Worm (Caenorhabditis elegans) whole organism, mixed stage, embryonic: ENCODE measurements around the gene C06B3.1.

Experiments used
- M03D4.4 ChIP-seq: sonication (generic microtip); optimal IDR thresholded peaks from 2 replicates; lab custom pipeline; 2017; ENCODE audit warnings: mild to moderate bottlenecking, missing genetic modification characterization, missing compliant biosample characterization
- bed-3 ChIP-seq: fragments of 200-800 bp; sonication (Bioruptor generic); optimal IDR thresholded peaks from 3 replicates; lab custom pipeline; 2018; ENCODE audit warnings: mild to moderate bottlenecking, missing genetic modification characterization, moderate library complexity, missing compliant biosample characterization
- ceh-39 ChIP-seq: fragments of 150-350 bp; optimal IDR thresholded peaks from 2 replicates; lab custom pipeline; 2014; ENCODE audit warnings: missing biosample characterization, missing genetic modification characterization
- ceh-43 ChIP-seq: fragments of 200-800 bp; sonication (Bioruptor generic); optimal IDR thresholded peaks from 2 replicates; lab custom pipeline; 2018; ENCODE audit warnings: mild to moderate bottlenecking, missing genetic modification characterization, moderate library complexity, missing compliant biosample characterization
- ces-1 ChIP-seq: fragments of 150-350 bp; optimal IDR thresholded peaks from 2 replicates; lab custom pipeline; 2014; ENCODE audit warnings: missing biosample characterization, missing genetic modification reagents, missing genetic modification characterization
- drap-1 ChIP-seq: fragments of 200-800 bp; sonication (Bioruptor generic); optimal IDR thresholded peaks from 3 replicates; lab custom pipeline; 2018; ENCODE audit warnings: mild to moderate bottlenecking, missing genetic modification characterization, missing compliant biosample characterization
- elt-1 ChIP-seq: sonication (generic microtip); optimal IDR thresholded peaks from 2 replicates; lab custom pipeline; 2017; ENCODE audit warnings: missing genetic modification characterization, mild to moderate bottlenecking, missing compliant biosample characterization, antibody characterized with exemption, moderate library complexity, borderline replicate concordance; ENCODE audit not compliant: insufficient read depth
- elt-3 ChIP-seq: fragments of 150-350 bp; optimal IDR thresholded peaks from 2 replicates; lab custom pipeline; 2014; ENCODE audit warnings: missing biosample characterization, missing genetic modification characterization
- flh-1 ChIP-seq: fragments of 200-800 bp; sonication (Bioruptor generic); optimal IDR thresholded peaks from 2 replicates; lab custom pipeline; 2018; ENCODE audit warnings: mild to moderate bottlenecking, missing genetic modification characterization, moderate library complexity, missing compliant biosample characterization
- ham-2 ChIP-seq: fragments of 200-800 bp; sonication (Bioruptor generic); optimal IDR thresholded peaks from 2 replicates; lab custom pipeline; 2018; ENCODE audit warnings: mild to moderate bottlenecking, missing genetic modification characterization, missing compliant biosample characterization
- hlh-1 ChIP-seq: fragments of 150-350 bp; optimal IDR thresholded peaks from 2 replicates; lab custom pipeline; 2014; ENCODE audit warnings: missing biosample characterization, missing genetic modification reagents, missing genetic modification characterization
- lin-13 ChIP-seq: fragments of 150-350 bp; optimal IDR thresholded peaks from 2 replicates; lab custom pipeline; 2014; ENCODE audit warnings: missing biosample characterization, missing genetic modification characterization
- lin-32 ChIP-seq: fragments of 200-800 bp; sonication (Bioruptor generic); optimal IDR thresholded peaks from 2 replicates; lab custom pipeline; 2018; ENCODE audit warnings: mild to moderate bottlenecking, missing genetic modification characterization, missing compliant biosample characterization
- lsy-2 ChIP-seq: fragments of 150-350 bp; optimal IDR thresholded peaks from 2 replicates; lab custom pipeline; 2014; ENCODE audit warnings: missing biosample characterization, missing genetic modification characterization
- mab-5 ChIP-seq: fragments of 150-350 bp; optimal IDR thresholded peaks from 2 replicates; lab custom pipeline; 2014; ENCODE audit warnings: missing biosample characterization, missing genetic modification characterization
- mep-1 ChIP-seq: fragments of 150-350 bp; optimal IDR thresholded peaks from 2 replicates; lab custom pipeline; 2017; ENCODE audit warnings: missing biosample characterization, missing genetic modification reagents, missing genetic modification characterization, inconsistent platforms
- mls-2 ChIP-seq: sonication (generic microtip); optimal IDR thresholded peaks from 2 replicates; lab custom pipeline; 2016; ENCODE audit warnings: mild to moderate bottlenecking, missing genetic modification characterization, moderate library complexity, missing compliant biosample characterization
- nhr-12 ChIP-seq: fragments of 150-350 bp; optimal IDR thresholded peaks from 2 replicates; lab custom pipeline; 2014; ENCODE audit warnings: missing biosample characterization, missing genetic modification characterization
- nhr-2 ChIP-seq: fragments of 150-350 bp; optimal IDR thresholded peaks from 2 replicates; lab custom pipeline; 2014; ENCODE audit warnings: missing biosample characterization, missing genetic modification characterization
- nhr-76 ChIP-seq: sonication (generic microtip); optimal IDR thresholded peaks from 2 replicates; lab custom pipeline; 2017; ENCODE audit warnings: missing biosample characterization, missing genetic modification characterization
- pha-4 ChIP-seq: fragments of 150-350 bp; optimal IDR thresholded peaks from 2 replicates; lab custom pipeline; 2018; ENCODE audit warnings: missing biosample characterization, missing genetic modification reagents, missing genetic modification characterization
- sem-2 ChIP-seq: fragments of 200-800 bp; sonication (Bioruptor generic); optimal IDR thresholded peaks from 2 replicates; lab custom pipeline; 2018; ENCODE audit warnings: mild to moderate bottlenecking, missing genetic modification characterization, missing compliant biosample characterization
- snpc-4 ChIP-seq: fragments of 150-350 bp; optimal IDR thresholded peaks from 2 replicates; lab custom pipeline; 2014; ENCODE audit warnings: missing biosample characterization, missing genetic modification characterization
- sptf-1 ChIP-seq: sonication (generic microtip); optimal IDR thresholded peaks from 2 replicates; lab custom pipeline; 2017; ENCODE audit warnings: mild to moderate bottlenecking, missing genetic modification characterization, moderate library complexity, missing compliant biosample characterization
- tbx-8 ChIP-seq: fragments of 200-800 bp; sonication (Bioruptor generic); optimal IDR thresholded peaks from 2 replicates; lab custom pipeline; 2018; ENCODE audit warnings: mild to moderate bottlenecking, missing genetic modification characterization, moderate library complexity, missing compliant biosample characterization
- unc-120 ChIP-seq: sonication (generic microtip); optimal IDR thresholded peaks from 2 replicates; lab custom pipeline; 2017; ENCODE audit warnings: missing genetic modification characterization, missing compliant biosample characterization; ENCODE audit not compliant: poor library complexity, severe bottlenecking
- unc-39 ChIP-seq: fragments of 150-350 bp; optimal IDR thresholded peaks from 2 replicates; lab custom pipeline; 2014; ENCODE audit warnings: missing biosample characterization, missing genetic modification characterization
- unc-62 ChIP-seq: fragments of 150-350 bp; optimal IDR thresholded peaks from 2 replicates; lab custom pipeline; 2014; ENCODE audit warnings: missing biosample characterization, missing genetic modification reagents, missing genetic modification characterization
- zip-8 ChIP-seq: fragments of 150-350 bp; optimal IDR thresholded peaks from 2 replicates; lab custom pipeline; 2014; ENCODE audit warnings: missing biosample characterization, missing genetic modification characterization
- ztf-11 ChIP-seq: fragments of 150-350 bp; optimal IDR thresholded peaks from 2 replicates; lab custom pipeline; 2014; ENCODE audit warnings: missing biosample characterization, missing genetic modification characterization

C06B3.1 gene

DNA sequence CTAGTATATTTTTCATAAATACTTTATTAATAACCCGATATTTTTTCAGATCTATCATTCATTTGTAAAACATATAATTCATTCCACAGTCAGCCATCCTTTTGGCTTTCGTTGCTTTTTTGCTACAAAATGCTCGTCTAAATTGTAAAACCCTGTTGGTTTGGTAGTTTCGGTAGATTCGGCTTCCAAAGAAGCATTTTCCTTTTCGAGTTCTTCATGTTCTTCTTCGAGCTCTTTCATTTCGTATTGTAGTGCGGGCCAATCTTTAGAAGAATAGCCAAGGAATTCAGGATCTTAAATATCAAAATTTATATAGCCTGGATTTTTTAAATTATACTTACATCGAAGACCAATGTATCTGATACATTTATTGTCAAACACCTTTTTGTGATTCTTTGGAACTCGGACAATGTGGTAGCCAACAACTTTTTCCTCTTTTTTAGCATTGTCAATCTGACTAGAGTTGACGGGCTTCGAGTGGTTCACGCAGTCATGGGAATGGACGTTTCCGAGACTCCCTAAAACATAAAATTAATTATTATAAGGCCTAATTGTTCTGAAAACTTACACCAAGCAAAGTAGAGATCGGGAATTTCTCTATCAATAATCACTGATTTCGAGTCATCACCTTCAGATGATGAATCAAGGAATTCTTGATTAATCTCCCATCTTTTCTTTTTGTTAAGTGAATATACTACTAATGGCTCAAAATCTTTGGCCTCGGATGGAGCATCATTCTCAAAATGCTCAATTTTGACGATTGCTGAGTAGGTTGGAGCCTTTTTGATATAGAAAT, 5.7 kb downstream of the C06B3.1 start:
- TF ChIP-seq tbx-8 (GFP tag; lab: Kevin White, UChicago) (no peak), nhr-2 (tag; lab: Kevin White, UChicago) (no peak), pha-4 (tag; lab: Kevin White, UChicago) (no peak), sem-2 (GFP tag; lab: Kevin White, UChicago) (no peak), ceh-39 (tag; lab: Kevin White, UChicago) (no peak), snpc-4 (no peak), zip-8 (tag; lab: Kevin White, UChicago) (no peak)

DNA sequence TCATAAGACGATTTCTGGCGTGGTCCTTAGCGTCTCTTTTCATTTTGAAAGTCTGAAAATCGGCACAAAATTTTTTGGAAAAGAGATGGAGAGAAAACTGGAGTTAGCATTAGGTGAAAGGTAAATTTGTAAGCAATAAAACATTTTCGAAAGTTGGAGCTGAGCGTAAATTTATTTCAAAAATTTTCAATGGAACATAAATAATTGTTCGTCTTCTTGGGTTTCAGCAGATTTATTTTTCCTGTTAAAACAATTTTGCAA, 6.3 kb downstream of the C06B3.1 start, which contains the start of gene C06B3.6:
Gene C06B3.6, minus strand, starts transcription at position 52 of the 261 bp plus-strand sequence.
- no peak for TF ChIP-seq mls-2 (tag; lab: Kevin White, UChicago)
- TF ChIP-seq lsy-2 (tag; lab: Kevin White, UChicago): no peak
- TF ChIP-seq sptf-1 (tag; lab: Kevin White, UChicago): no peak
- no peak for TF ChIP-seq hlh-1 (tag; lab: Kevin White, UChicago)
- no peak for TF ChIP-seq ces-1 (GFP tag; lab: Kevin White, UChicago)
- TF ChIP-seq M03D4.4 (tag; lab: Kevin White, UChicago): no peak
- TF ChIP-seq ceh-43 (GFP tag; lab: Kevin White, UChicago): no peak
- no peak for TF ChIP-seq lin-32 (GFP tag; lab: Kevin White, UChicago)
- no peak for TF ChIP-seq zip-8 (tag; lab: Kevin White, UChicago)
- TF ChIP-seq nhr-76 (tag; lab: Kevin White, UChicago): no peak
- TF ChIP-seq unc-62: no peak

DNA sequence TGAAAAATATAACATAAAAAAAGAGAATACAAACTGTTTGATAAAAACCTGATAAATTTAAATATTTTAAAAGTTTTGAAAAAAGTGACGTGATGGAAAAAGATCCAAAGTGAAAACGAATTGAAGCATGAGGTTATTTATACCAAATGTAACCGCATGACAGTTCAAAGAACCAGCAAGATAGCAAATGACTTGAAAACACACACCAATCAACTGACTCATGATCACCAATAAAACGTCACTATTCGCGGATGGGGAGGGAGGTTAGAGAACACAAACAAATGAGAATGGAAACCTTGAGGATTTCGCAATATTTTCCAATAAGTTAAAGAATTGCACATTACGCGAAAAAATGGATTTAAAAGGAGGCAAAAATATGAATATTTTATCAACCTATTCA, 6.8 kb downstream of the C06B3.1 start, which contains the start of gene C06B3.7:
Gene C06B3.7, plus strand, starts transcription at position 287 of the 400 bp plus-strand sequence.
- TF ChIP-seq nhr-12 (tag; lab: Kevin White, UChicago) (no peak), lin-13 (tag; lab: Kevin White, UChicago) (no peak), nhr-2 (tag; lab: Kevin White, UChicago) (no peak), ceh-43 (GFP tag; lab: Kevin White, UChicago) (no peak), bed-3 (GFP tag; lab: Kevin White, UChicago) (no peak), nhr-76 (tag; lab: Kevin White, UChicago) (no peak), ham-2 (no peak), sptf-1 (tag; lab: Kevin White, UChicago) (no peak), tbx-8 (GFP tag; lab: Kevin White, UChicago) (no peak), M03D4.4 (tag; lab: Kevin White, UChicago) (no peak), zip-8 (tag; lab: Kevin White, UChicago) (no peak), elt-3 (tag; lab: Kevin White, UChicago) (no peak), lsy-2 (tag; lab: Kevin White, UChicago) (no peak), lin-32 (GFP tag; lab: Kevin White, UChicago) (no peak), sem-2 (GFP tag; lab: Kevin White, UChicago) (no peak), flh-1 (no peak)

DNA sequence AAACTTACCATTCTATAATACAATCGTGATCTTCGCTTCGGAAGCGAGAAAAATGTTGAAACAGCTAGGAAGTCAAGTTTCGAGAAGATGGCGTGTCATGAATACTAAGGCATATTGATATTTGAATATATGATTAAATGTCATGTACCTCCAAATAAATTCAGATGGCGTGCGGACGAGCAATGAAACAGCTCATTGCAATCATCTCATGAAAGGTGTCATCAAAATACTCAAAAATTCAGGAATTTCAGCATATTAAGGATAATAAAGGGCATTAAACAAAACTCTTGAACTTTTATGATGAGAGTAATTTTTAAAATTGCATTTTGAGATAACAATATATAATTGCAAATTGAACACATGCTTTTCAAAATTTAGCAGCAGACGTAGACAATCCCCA, 12.8 kb downstream of the C06B3.1 start, which contains the start of gene gcy-32:
Gene gcy-32, minus strand, starts transcription at position 101 of the 400 bp plus-strand sequence.
- TF ChIP-seq hlh-1 (tag; lab: Kevin White, UChicago) (no peak), unc-120 (tag; lab: Kevin White, UChicago) (no peak), zip-8 (tag; lab: Kevin White, UChicago) (no peak), mls-2 (tag; lab: Kevin White, UChicago) (no peak), snpc-4 (no peak), ham-2 (no peak), bed-3 (GFP tag; lab: Kevin White, UChicago) (no peak), drap-1 (GFP tag; lab: Kevin White, UChicago) (no peak), ceh-39 (tag; lab: Kevin White, UChicago) (no peak)

DNA sequence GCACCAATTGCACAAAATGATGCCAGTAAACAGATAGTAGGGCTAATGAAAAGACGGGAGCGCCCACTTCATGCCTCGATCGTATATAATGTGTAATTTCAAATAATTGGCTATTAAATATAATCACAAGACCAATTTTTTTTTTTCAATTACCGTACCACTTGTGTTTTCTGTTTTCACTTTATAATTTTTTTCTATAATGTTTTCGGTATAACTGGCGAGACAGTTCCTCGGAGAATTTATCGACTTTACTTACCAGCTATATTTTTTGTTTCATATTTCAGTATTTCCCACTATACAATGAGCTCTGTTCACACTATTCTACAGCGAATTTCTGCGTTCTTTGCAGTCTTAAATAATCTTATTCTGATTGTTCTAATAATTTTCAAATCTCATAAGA, 13.6 kb downstream of the C06B3.1 start, which contains the start of gene str-252:
Gene str-252, plus strand, starts transcription at position 301 of the 400 bp plus-strand sequence.
- TF ChIP-seq ceh-43 (GFP tag; lab: Kevin White, UChicago) (no peak), ham-2 (no peak), ceh-39 (tag; lab: Kevin White, UChicago) (no peak)

DNA sequence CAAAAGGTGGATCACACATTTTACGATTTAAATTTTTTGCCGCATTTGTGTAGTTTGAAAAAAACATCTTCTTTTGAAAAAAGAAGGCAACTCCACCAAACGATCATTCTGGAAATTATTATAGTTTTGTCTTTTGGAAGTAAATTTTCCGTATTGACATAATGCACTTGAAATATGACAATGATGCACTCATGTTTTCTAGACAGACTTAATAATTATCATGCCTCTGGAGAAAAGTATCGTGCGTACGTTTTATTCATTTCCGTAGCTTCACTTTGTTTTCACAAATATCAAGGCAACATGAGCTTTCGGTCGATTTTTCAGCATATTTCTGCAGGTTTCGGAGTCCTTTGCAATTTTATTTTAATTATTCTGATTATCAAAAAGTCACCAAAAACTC, 15.7 kb downstream of the C06B3.1 start, which contains the start of gene str-250:
Gene str-250, plus strand, starts transcription at position 301 of the 400 bp plus-strand sequence.
- no peak for TF ChIP-seq unc-39 (tag; lab: Kevin White, UChicago)
- TF ChIP-seq zip-8 (tag; lab: Kevin White, UChicago): no peak
- TF ChIP-seq mep-1 (tag; lab: Kevin White, UChicago): no peak
- TF ChIP-seq lsy-2 (tag; lab: Kevin White, UChicago): no peak
- no peak for TF ChIP-seq ham-2
- TF ChIP-seq nhr-12 (tag; lab: Kevin White, UChicago): no peak
- no peak for TF ChIP-seq ztf-11 (tag; lab: Kevin White, UChicago)
- no peak for TF ChIP-seq ceh-43 (GFP tag; lab: Kevin White, UChicago)
- TF ChIP-seq pha-4 (tag; lab: Kevin White, UChicago): no peak
- TF ChIP-seq M03D4.4 (tag; lab: Kevin White, UChicago): no peak
- no peak for TF ChIP-seq elt-1 (tag; lab: Kevin White, UChicago)
- TF ChIP-seq tbx-8 (GFP tag; lab: Kevin White, UChicago): no peak
- no peak for TF ChIP-seq mab-5 (tag; lab: Kevin White, UChicago)
- no peak for TF ChIP-seq lin-13 (tag; lab: Kevin White, UChicago)
